Fruit fly (Drosophila melanogaster): ENCODE measurements around the gene CG4045.

CG4045 gene

DNA sequence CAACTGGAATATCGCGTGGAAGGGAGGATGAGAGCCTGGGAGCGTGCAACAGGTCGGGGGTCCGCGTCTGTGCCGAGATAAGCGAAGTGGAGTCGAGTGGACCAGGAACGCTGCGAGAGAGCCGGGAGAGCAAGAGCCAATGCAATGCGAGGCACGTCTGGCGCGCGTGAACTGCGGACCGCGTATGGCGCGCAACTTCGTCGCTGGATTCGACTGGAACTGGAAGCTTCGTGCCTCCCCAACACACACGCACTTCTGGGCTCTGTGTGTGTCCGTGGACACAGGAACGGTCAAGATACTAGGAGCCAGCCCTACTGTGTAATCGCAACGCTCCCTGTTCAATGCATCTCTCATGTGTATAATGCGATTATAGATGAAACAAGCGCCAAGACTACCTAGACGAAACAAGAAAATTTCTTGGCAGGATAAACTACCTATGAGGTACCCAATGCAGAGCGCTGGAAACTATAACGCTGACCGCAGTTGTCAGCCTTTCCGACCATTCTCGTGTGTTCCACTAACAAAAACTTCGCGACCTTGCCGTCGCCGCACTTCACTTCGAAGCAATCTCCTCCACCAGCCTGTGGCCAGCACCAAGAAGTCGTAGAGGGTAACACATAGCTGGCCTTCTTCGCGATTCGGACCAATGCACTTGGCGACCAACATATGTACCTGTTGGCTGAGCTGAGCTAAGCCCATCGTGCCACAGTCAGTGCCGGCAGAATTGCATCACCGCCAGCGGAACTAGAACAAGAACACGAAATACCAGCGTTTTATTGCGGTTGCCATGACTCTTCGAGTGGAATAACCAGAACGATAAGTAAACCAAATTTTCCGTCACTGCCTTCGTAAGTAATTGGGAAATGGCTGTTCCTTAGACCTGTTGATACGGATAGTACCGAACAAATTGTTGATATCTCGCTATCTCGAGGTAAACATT, 3.6 kb downstream of the CG4045 start, which contains the start of gene Rtca (continued):
- TF ChIP-seq HmgZ (tag; optimal IDR thresholded peaks at IDR 0.05) (peak; percentile 71), CG32532 (GFP tag; IDR thresholded peaks at IDR 0.05) (peak; percentile 68; the same call in 1 of the 2 replicates), CG1603 (tag; optimal IDR thresholded peaks at IDR 0.05) (peak; percentile 68), CG9876 (GFP tag; optimal IDR thresholded peaks at IDR 0.05) (peak; percentile 25), zf30C (GFP tag; optimal IDR thresholded peaks at IDR 0.05) (no peak), Stat92E (GFP tag; optimal IDR thresholded peaks at IDR 0.05) (no peak), CG33213 (GFP tag; optimal IDR thresholded peaks at IDR 0.05) (no peak), CG14860 (GFP tag; IDR thresholded peaks at IDR 0.05; ENCODE audit: partially characterized antibody) (no peak), CG4360 (GFP tag; IDR thresholded peaks at IDR 0.05) (0 out of 2 replicates have a peak, but pooled peaks have one; percentile 21), aop (GFP tag; IDR thresholded peaks at IDR 0.05) (no peak), nerfin-1 (tag; optimal IDR thresholded peaks at IDR 0.05) (peak; percentile 15), Eip74EF (GFP tag; optimal IDR thresholded peaks at IDR 0.05) (peak in 1 of 2 experiments; percentile 38), psq (GFP tag; optimal IDR thresholded peaks at IDR 0.05) (no peak), pzg (GFP tag; optimal IDR thresholded peaks at IDR 0.05) (peak; percentile 0), odd (GFP tag; optimal IDR thresholded peaks at IDR 0.05) (peak; percentile 54), Hr51 (GFP tag; optimal IDR thresholded peaks at IDR 0.05) (peak; percentile 35 to 76), kah (GFP tag; optimal IDR thresholded peaks at IDR 0.05) (peak; percentile 22), corto (GFP tag; optimal IDR thresholded peaks at IDR 0.05) (no peak), lbe (GFP tag; optimal IDR thresholded peaks at IDR 0.05) (peak; percentile 35), CG14050 (GFP tag; IDR thresholded peaks at IDR 0.05) (peak; percentile 53; the same call in 2 of the 3 replicates), CG6175 (GFP tag; IDR thresholded peaks at IDR 0.05) (0 out of 3 replicates have a peak, but pooled peaks have one; percentile 30), Drgx (GFP tag; IDR thresholded peaks at IDR 0.05) (peak; percentile 89), CG6813 (GFP tag; optimal IDR thresholded peaks at IDR 0.05) (peak; percentile 67), bigmax (GFP tag; optimal IDR thresholded peaks at IDR 0.05) (no peak), amos (GFP tag; IDR thresholded peaks at IDR 0.05; ENCODE audit: partially characterized antibody) (peak; percentile 23; the same call in 1 of the 2 replicates), sug (tag; optimal IDR thresholded peaks at IDR 0.05) (peak; percentile 30), gsb (GFP tag; IDR thresholded peaks at IDR 0.05) (peak; percentile 57), H2.0 (GFP tag; IDR thresholded peaks at IDR 0.05) (peak; percentile 60), en (GFP tag; optimal IDR thresholded peaks at IDR 0.05) (peak; percentile 19), CG3726 (GFP tag; IDR thresholded peaks at IDR 0.05) (0 out of 3 replicates have a peak, but pooled peaks have one; percentile 62), CG11560 (tag; IDR thresholded peaks at IDR 0.05) (no peak), CG6654 (GFP tag; optimal IDR thresholded peaks at IDR 0.05) (peak; percentile 43), scrt (GFP tag; optimal IDR thresholded peaks at IDR 0.05) (peak; percentile 95), luna (GFP tag; optimal IDR thresholded peaks at IDR 0.05) (no peak), CG9727 (GFP tag; optimal IDR thresholded peaks at IDR 0.05) (peak; percentile 62), onecut (GFP tag; IDR thresholded peaks at IDR 0.05) (peak; percentile 52), CG3847 (GFP tag; IDR thresholded peaks at IDR 0.05) (peak; percentile 70), CG31365 (tag; optimal IDR thresholded peaks at IDR 0.05) (peak; percentile 16), BEAF-32 (GFP tag; optimal IDR thresholded peaks at IDR 0.05) (no peak), CG12942 (GFP tag; optimal IDR thresholded peaks at IDR 0.05) (peak; percentile 32), CG13894 (tag; optimal IDR thresholded peaks at IDR 0.05) (peak; percentile 55), exex (tag; optimal IDR thresholded peaks at IDR 0.05) (no peak), CG34376 (GFP tag; optimal IDR thresholded peaks at IDR 0.05) (peak; percentile 37), ash1 (GFP tag; optimal IDR thresholded peaks at IDR 0.05) (no peak), Ets65A (GFP tag) (peak; percentile 82), CG7928 (GFP tag; optimal IDR thresholded peaks at IDR 0.05) (peak; percentile 15), disco-r (GFP tag; optimal IDR thresholded peaks at IDR 0.05) (no peak)

Measured in whole organism, embryonic.